Worm (Caenorhabditis elegans) whole organism, mixed stage, embryonic: ENCODE results near the gene Y49E10.10.

Experiments
- M03D4.4 ChIP-seq: sonication (generic microtip); optimal IDR thresholded peaks from 2 replicates; lab custom pipeline; 2017; ENCODE audit warnings: mild to moderate bottlenecking, missing genetic modification characterization, missing compliant biosample characterization
- bed-3 ChIP-seq: fragments of 200-800 bp; sonication (Bioruptor generic); optimal IDR thresholded peaks from 3 replicates; lab custom pipeline; 2018; ENCODE audit warnings: mild to moderate bottlenecking, missing genetic modification characterization, moderate library complexity, missing compliant biosample characterization
- blmp-1 ChIP-seq: fragments of 150-350 bp; optimal IDR thresholded peaks from 2 replicates; lab custom pipeline; 2014; ENCODE audit warnings: missing biosample characterization, missing genetic modification characterization
- ceh-39 ChIP-seq: fragments of 150-350 bp; optimal IDR thresholded peaks from 2 replicates; lab custom pipeline; 2014; ENCODE audit warnings: missing biosample characterization, missing genetic modification characterization
- ceh-43 ChIP-seq: fragments of 200-800 bp; sonication (Bioruptor generic); optimal IDR thresholded peaks from 2 replicates; lab custom pipeline; 2018; ENCODE audit warnings: mild to moderate bottlenecking, missing genetic modification characterization, moderate library complexity, missing compliant biosample characterization
- ceh-83 ChIP-seq: fragments of 200-800 bp; sonication (Bioruptor generic); optimal IDR thresholded peaks from 2 replicates; lab custom pipeline; 2018; ENCODE audit warnings: mild to moderate bottlenecking, missing genetic modification characterization, missing compliant biosample characterization
- ces-1 ChIP-seq: fragments of 150-350 bp; optimal IDR thresholded peaks from 2 replicates; lab custom pipeline; 2014; ENCODE audit warnings: missing biosample characterization, missing genetic modification reagents, missing genetic modification characterization
- cnd-1 ChIP-seq: fragments of 200-800 bp; sonication (Bioruptor generic); optimal IDR thresholded peaks from 2 replicates; lab custom pipeline; 2018; ENCODE audit warnings: mild to moderate bottlenecking, missing genetic modification characterization, missing compliant biosample characterization
- drap-1 ChIP-seq: fragments of 200-800 bp; sonication (Bioruptor generic); optimal IDR thresholded peaks from 3 replicates; lab custom pipeline; 2018; ENCODE audit warnings: mild to moderate bottlenecking, missing genetic modification characterization, missing compliant biosample characterization
- elt-1 ChIP-seq: sonication (generic microtip); optimal IDR thresholded peaks from 2 replicates; lab custom pipeline; 2017; ENCODE audit warnings: missing genetic modification characterization, mild to moderate bottlenecking, missing compliant biosample characterization, antibody characterized with exemption, moderate library complexity, borderline replicate concordance; ENCODE audit not compliant: insufficient read depth
- elt-3 ChIP-seq: fragments of 150-350 bp; optimal IDR thresholded peaks from 2 replicates; lab custom pipeline; 2014; ENCODE audit warnings: missing biosample characterization, missing genetic modification characterization
- flh-1 ChIP-seq: fragments of 200-800 bp; sonication (Bioruptor generic); optimal IDR thresholded peaks from 2 replicates; lab custom pipeline; 2018; ENCODE audit warnings: mild to moderate bottlenecking, missing genetic modification characterization, moderate library complexity, missing compliant biosample characterization
- ham-2 ChIP-seq: fragments of 200-800 bp; sonication (Bioruptor generic); optimal IDR thresholded peaks from 2 replicates; lab custom pipeline; 2018; ENCODE audit warnings: mild to moderate bottlenecking, missing genetic modification characterization, missing compliant biosample characterization
- hlh-1 ChIP-seq: fragments of 150-350 bp; optimal IDR thresholded peaks from 2 replicates; lab custom pipeline; 2014; ENCODE audit warnings: missing biosample characterization, missing genetic modification reagents, missing genetic modification characterization
- lin-13 ChIP-seq: fragments of 150-350 bp; optimal IDR thresholded peaks from 2 replicates; lab custom pipeline; 2014; ENCODE audit warnings: missing biosample characterization, missing genetic modification characterization
- lin-32 ChIP-seq: fragments of 200-800 bp; sonication (Bioruptor generic); optimal IDR thresholded peaks from 2 replicates; lab custom pipeline; 2018; ENCODE audit warnings: mild to moderate bottlenecking, missing genetic modification characterization, missing compliant biosample characterization
- lsy-2 ChIP-seq: fragments of 150-350 bp; optimal IDR thresholded peaks from 2 replicates; lab custom pipeline; 2014; ENCODE audit warnings: missing biosample characterization, missing genetic modification characterization
- mls-2 ChIP-seq: sonication (generic microtip); optimal IDR thresholded peaks from 2 replicates; lab custom pipeline; 2016; ENCODE audit warnings: mild to moderate bottlenecking, missing genetic modification characterization, moderate library complexity, missing compliant biosample characterization
- nhr-12 ChIP-seq: fragments of 150-350 bp; optimal IDR thresholded peaks from 2 replicates; lab custom pipeline; 2014; ENCODE audit warnings: missing biosample characterization, missing genetic modification characterization
- nhr-2 ChIP-seq: fragments of 150-350 bp; optimal IDR thresholded peaks from 2 replicates; lab custom pipeline; 2014; ENCODE audit warnings: missing biosample characterization, missing genetic modification characterization
- nhr-237 ChIP-seq: fragments of 150-350 bp; optimal IDR thresholded peaks from 2 replicates; lab custom pipeline; 2014; ENCODE audit warnings: missing biosample characterization, missing genetic modification characterization
- nhr-28 ChIP-seq: fragments of 150-350 bp; optimal IDR thresholded peaks from 2 replicates; lab custom pipeline; 2014; ENCODE audit warnings: missing biosample characterization, missing genetic modification characterization
- nhr-76 ChIP-seq: sonication (generic microtip); optimal IDR thresholded peaks from 2 replicates; lab custom pipeline; 2017; ENCODE audit warnings: missing biosample characterization, missing genetic modification characterization
- pha-4 ChIP-seq: fragments of 150-350 bp; optimal IDR thresholded peaks from 2 replicates; lab custom pipeline; 2018; ENCODE audit warnings: missing biosample characterization, missing genetic modification reagents, missing genetic modification characterization
- sem-2 ChIP-seq: fragments of 200-800 bp; sonication (Bioruptor generic); optimal IDR thresholded peaks from 2 replicates; lab custom pipeline; 2018; ENCODE audit warnings: mild to moderate bottlenecking, missing genetic modification characterization, missing compliant biosample characterization
- snpc-4 ChIP-seq: fragments of 150-350 bp; optimal IDR thresholded peaks from 2 replicates; lab custom pipeline; 2014; ENCODE audit warnings: missing biosample characterization, missing genetic modification characterization
- tbx-8 ChIP-seq: fragments of 200-800 bp; sonication (Bioruptor generic); optimal IDR thresholded peaks from 2 replicates; lab custom pipeline; 2018; ENCODE audit warnings: mild to moderate bottlenecking, missing genetic modification characterization, moderate library complexity, missing compliant biosample characterization
- unc-39 ChIP-seq: fragments of 150-350 bp; optimal IDR thresholded peaks from 2 replicates; lab custom pipeline; 2014; ENCODE audit warnings: missing biosample characterization, missing genetic modification characterization
- unc-62 ChIP-seq: fragments of 150-350 bp; optimal IDR thresholded peaks from 2 replicates; lab custom pipeline; 2014; ENCODE audit warnings: missing biosample characterization, missing genetic modification reagents, missing genetic modification characterization
- zip-8 ChIP-seq: fragments of 150-350 bp; optimal IDR thresholded peaks from 2 replicates; lab custom pipeline; 2014; ENCODE audit warnings: missing biosample characterization, missing genetic modification characterization
- ztf-11 ChIP-seq: fragments of 150-350 bp; optimal IDR thresholded peaks from 2 replicates; lab custom pipeline; 2014; ENCODE audit warnings: missing biosample characterization, missing genetic modification characterization

The Y49E10.10 gene

DNA sequence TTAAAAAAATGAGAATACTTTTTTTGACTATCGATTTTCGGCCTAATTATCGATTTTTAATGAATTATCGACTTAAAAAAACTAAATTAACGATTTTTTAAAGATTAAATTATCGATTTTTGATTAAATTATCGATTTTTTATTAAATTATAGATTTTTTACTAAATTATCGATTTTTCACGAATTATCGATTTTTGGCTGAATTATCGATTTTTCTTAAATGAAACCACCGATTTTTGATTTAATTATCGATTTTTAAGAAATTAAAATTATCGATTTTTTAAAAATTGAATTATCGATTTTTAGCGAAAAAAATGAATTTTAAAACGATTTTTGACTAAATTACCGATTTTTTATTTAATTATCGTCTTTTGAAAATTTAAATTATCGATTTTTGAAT lies 16.4 kb downstream of the Y49E10.10 start:
- TF ChIP-seq snpc-4 (no peak), ceh-83 (GFP tag; lab: Kevin White, UChicago) (no peak), ces-1 (GFP tag; lab: Kevin White, UChicago) (peak; percentile 48), nhr-28 (tag; lab: Kevin White, UChicago) (no peak), cnd-1 (tag; lab: Kevin White, UChicago) (no peak), elt-3 (tag; lab: Kevin White, UChicago) (no peak), flh-1 (GFP tag; lab: Kevin White, UChicago) (no peak), nhr-2 (tag; lab: Kevin White, UChicago) (no peak)
- TF ChIP-seq, all 35 proteins: peak for 1

ce11 chrIII:12414533-12414932 lies 19.3 kb downstream of the Y49E10.10 start:
- TF ChIP-seq lin-32 (GFP tag; lab: Kevin White, UChicago) (no peak), nhr-28 (tag; lab: Kevin White, UChicago) (no peak), sem-2 (GFP tag; lab: Kevin White, UChicago) (no peak), elt-3 (tag; lab: Kevin White, UChicago) (no peak), nhr-12 (tag; lab: Kevin White, UChicago) (no peak), ceh-39 (tag; lab: Kevin White, UChicago) (no peak), hlh-1 (tag; lab: Kevin White, UChicago) (no peak), ham-2 (GFP tag; lab: Kevin White, UChicago) (no peak), lin-13 (tag; lab: Kevin White, UChicago) (no peak), flh-1 (GFP tag; lab: Kevin White, UChicago) (no peak), M03D4.4 (no peak), ztf-11 (tag; lab: Kevin White, UChicago) (no peak)

DNA sequence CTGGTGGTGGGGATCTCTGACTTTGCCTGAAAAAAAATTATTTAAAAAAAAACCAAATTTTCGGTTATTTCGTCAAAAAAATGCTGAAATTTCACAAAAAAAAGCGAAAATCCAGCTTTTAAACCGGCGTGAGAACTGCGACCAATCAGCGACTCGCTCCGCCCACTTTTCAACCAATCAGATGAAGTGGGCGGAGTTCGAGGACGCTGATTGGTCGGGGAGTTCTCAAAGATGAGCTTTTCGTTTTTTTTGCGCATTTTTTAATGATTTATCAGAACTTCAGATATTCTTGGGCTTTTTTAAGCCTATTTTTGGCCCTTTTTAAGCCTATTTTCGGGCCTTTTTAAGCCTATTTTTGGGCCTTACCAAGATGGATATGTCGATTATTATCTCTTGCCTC lies 25.0 kb downstream of the Y49E10.10 start:
- TF ChIP-seq nhr-2 (tag; lab: Kevin White, UChicago) (no peak), pha-4 (tag; lab: Kevin White, UChicago) (no peak), ztf-11 (tag; lab: Kevin White, UChicago) (no peak), blmp-1 (tag; lab: Kevin White, UChicago) (no peak), lin-13 (tag; lab: Kevin White, UChicago) (no peak), nhr-237 (tag; lab: Kevin White, UChicago) (no peak), unc-39 (no peak), unc-62 (GFP tag; lab: Kevin White, UChicago) (no peak), lsy-2 (tag; lab: Kevin White, UChicago) (no peak), drap-1 (GFP tag; lab: Kevin White, UChicago) (no peak), nhr-76 (tag; lab: Kevin White, UChicago) (no peak), mls-2 (tag; lab: Kevin White, UChicago) (no peak), ceh-43 (GFP tag; lab: Kevin White, UChicago) (no peak), bed-3 (GFP tag; lab: Kevin White, UChicago) (no peak), lin-32 (GFP tag; lab: Kevin White, UChicago) (no peak)

ce11 chrIII:12421708-12422107 lies 26.4 kb downstream of the Y49E10.10 start, which contains the start of gene tat-1:
Gene tat-1 (minus strand): TSS chrIII:12421718.
- no peak for TF ChIP-seq nhr-76 (tag; lab: Kevin White, UChicago)
- TF ChIP-seq zip-8, result no peak
- no peak for TF ChIP-seq blmp-1 (tag; lab: Kevin White, UChicago)
- TF ChIP-seq mls-2 (tag; lab: Kevin White, UChicago), result no peak
- TF ChIP-seq pha-4 (tag; lab: Kevin White, UChicago), result no peak
- TF ChIP-seq sem-2 (GFP tag; lab: Kevin White, UChicago), result no peak
- no peak for TF ChIP-seq elt-1
- no peak for TF ChIP-seq drap-1 (GFP tag; lab: Kevin White, UChicago)
- no peak for TF ChIP-seq cnd-1 (tag; lab: Kevin White, UChicago)
- no peak for TF ChIP-seq nhr-237 (tag; lab: Kevin White, UChicago)
- no peak for TF ChIP-seq snpc-4
- TF ChIP-seq lsy-2 (tag; lab: Kevin White, UChicago), result no peak

ce11 chrIII:12424066-12424465 lies 28.8 kb downstream of the Y49E10.10 start:
- no peak for TF ChIP-seq bed-3 (GFP tag; lab: Kevin White, UChicago)
- no peak for TF ChIP-seq nhr-2 (tag; lab: Kevin White, UChicago)
- TF ChIP-seq lin-13 (tag; lab: Kevin White, UChicago), result no peak
- TF ChIP-seq ceh-43 (GFP tag; lab: Kevin White, UChicago), result no peak
- TF ChIP-seq hlh-1 (tag; lab: Kevin White, UChicago), result no peak
- TF ChIP-seq nhr-28 (tag; lab: Kevin White, UChicago), result no peak
- TF ChIP-seq tbx-8 (GFP tag; lab: Kevin White, UChicago), result no peak
- TF ChIP-seq ces-1 (GFP tag; lab: Kevin White, UChicago), result no peak
- TF ChIP-seq nhr-76 (tag; lab: Kevin White, UChicago), result no peak
- no peak for TF ChIP-seq snpc-4
- no peak for TF ChIP-seq unc-62 (GFP tag; lab: Kevin White, UChicago)
